Worm (Caenorhabditis elegans): ENCODE measurements around the gene unc-84.

The unc-84 gene

ce11 chrX:13583895-13584344 is 655 bp upstream of the unc-84 start (continued):
- TF ChIP-seq cebp-2 (GFP tag; IDR thresholded peaks at IDR 0.05) (no peak), Y67H2A.10 (GFP tag; conservative IDR thresholded peaks at IDR 0.05) (no peak), nhr-80 (tag; optimal IDR thresholded peaks at IDR 0.05) (peak; percentile 53), egrh-3 (GFP tag; IDR thresholded peaks at IDR 0.05) (peak; percentile 59), die-1 (tag; optimal IDR thresholded peaks at IDR 0.05) (peak; percentile 16), bed-1 (GFP tag; IDR thresholded peaks at IDR 0.05) (no peak), rpc-1 (optimal IDR thresholded peaks at IDR 0.05) (no peak), rpc-1 (tag; optimal IDR thresholded peaks at IDR 0.05) (no peak), lsl-1 (GFP tag; optimal IDR thresholded peaks at IDR 0.05) (no peak), F52B5.7 (tag; optimal IDR thresholded peaks at IDR 0.05) (peak; percentile 63)

- TF ChIP-seq Y53G8AR.9 (GFP tag; conservative IDR thresholded peaks at IDR 0.05): no peak
- TF ChIP-seq snpc-3.4 (tag; optimal IDR thresholded peaks at IDR 0.05): no peak
- TF ChIP-seq bed-1 (GFP tag; IDR thresholded peaks at IDR 0.05): no peak
- no peak for TF ChIP-seq egl-18 (GFP tag; IDR thresholded peaks at IDR 0.05)
- no peak for TF ChIP-seq nfyb-1 (GFP tag; IDR thresholded peaks at IDR 0.05)
- no peak for TF ChIP-seq madf-10 (tag; optimal IDR thresholded peaks at IDR 0.05)
- no peak for TF ChIP-seq lsy-27 (tag; optimal IDR thresholded peaks at IDR 0.05; ENCODE audit: borderline replicate concordance, insufficient read depth)
- no peak for TF ChIP-seq F33H1.4 (GFP tag; IDR thresholded peaks at IDR 0.05)
- TF ChIP-seq athp-1 (tag; optimal IDR thresholded peaks at IDR 0.05): no peak
- TF ChIP-seq chd-7 (tag; optimal IDR thresholded peaks at IDR 0.05): no peak
- no peak for TF ChIP-seq B0261.1 (tag; optimal IDR thresholded peaks at IDR 0.05)
- TF ChIP-seq ceh-91 (GFP tag; IDR thresholded peaks at IDR 0.05): no peak
- TF ChIP-seq mcd-1 (GFP tag; IDR thresholded peaks at IDR 0.05): no peak
- no peak for TF ChIP-seq cebp-1 (GFP tag; IDR thresholded peaks at IDR 0.05)
- no peak for TF ChIP-seq cebp-1 (tag; optimal IDR thresholded peaks at IDR 0.05)
- TF ChIP-seq hrde-1 (tag; optimal IDR thresholded peaks at IDR 0.05; ENCODE audit: borderline replicate concordance): no peak
- TF ChIP-seq mel-28 (tag; optimal IDR thresholded peaks at IDR 0.05; ENCODE audit: borderline replicate concordance): no peak
- no peak for TF ChIP-seq mxl-1 (tag; optimal IDR thresholded peaks at IDR 0.05)
- no peak for TF ChIP-seq aptf-2 (GFP tag; conservative IDR thresholded peaks at IDR 0.05)
- no peak for TF ChIP-seq zfh-2 (GFP tag; conservative IDR thresholded peaks at IDR 0.05)
These were observed 5.2 kb downstream of the unc-84 start, which contains the start of gene col-9 for ce11 chrX:13589735-13590134. TSS of gene col-9 (plus strand) at chrX:13590035.

DNA sequence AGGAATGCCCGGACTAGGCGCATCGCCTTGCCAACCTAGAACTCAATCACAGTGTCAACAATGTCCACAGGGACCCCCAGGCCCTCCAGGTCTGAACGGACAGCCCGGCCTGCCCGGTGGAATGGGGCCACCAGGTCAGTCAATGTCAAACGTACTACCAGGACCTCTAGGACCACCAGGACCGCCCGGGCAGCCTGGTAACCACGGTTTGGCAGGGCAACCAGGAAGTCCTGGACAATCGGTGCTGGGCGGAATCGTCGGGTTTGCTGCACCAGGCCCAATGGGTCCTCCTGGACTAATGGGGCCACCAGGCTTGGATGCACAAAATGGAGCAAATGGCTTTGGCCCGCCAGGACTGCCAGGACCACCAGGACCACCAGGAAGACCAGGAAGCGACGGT is 6.1 kb downstream of the unc-84 start:
- TF ChIP-seq zfh-2 (GFP tag; conservative IDR thresholded peaks at IDR 0.05) (peak; percentile 90), egrh-3 (GFP tag; IDR thresholded peaks at IDR 0.05) (peak; percentile 51; the same call in 1 of the 2 replicates), sptf-2 (GFP tag; optimal IDR thresholded peaks at IDR 0.05) (no peak)

DNA sequence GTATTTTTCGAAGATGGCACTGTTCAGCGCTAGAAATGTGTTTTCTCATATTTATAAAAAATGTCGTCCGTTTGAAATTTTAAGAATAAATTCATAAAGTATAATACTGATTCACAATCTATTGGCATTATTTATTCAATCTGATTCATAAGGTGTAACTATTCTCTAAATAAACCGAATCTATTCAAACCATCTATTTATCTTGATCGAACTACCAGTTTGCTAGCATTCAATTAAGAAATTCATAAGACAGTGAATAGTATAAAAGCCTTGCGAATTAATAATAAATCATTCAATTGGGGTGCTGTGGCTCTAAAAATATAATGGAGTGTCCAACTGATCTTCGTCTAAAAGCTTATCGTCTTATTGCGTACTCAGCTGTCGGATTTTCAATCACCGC is 6.6 kb downstream of the unc-84 start, which contains the start of gene col-44:
Gene col-44 (plus strand): TSS at position 301 of the 400 bp plus-strand sequence.
- TF ChIP-seq ceh-27 (GFP tag; optimal IDR thresholded peaks at IDR 0.05) (no peak), K11D2.4 (GFP tag; IDR thresholded peaks at IDR 0.05) (no peak), snpc-1.3 (tag; optimal IDR thresholded peaks at IDR 0.05; ENCODE audit: insufficient read depth) (no peak)

DNA sequence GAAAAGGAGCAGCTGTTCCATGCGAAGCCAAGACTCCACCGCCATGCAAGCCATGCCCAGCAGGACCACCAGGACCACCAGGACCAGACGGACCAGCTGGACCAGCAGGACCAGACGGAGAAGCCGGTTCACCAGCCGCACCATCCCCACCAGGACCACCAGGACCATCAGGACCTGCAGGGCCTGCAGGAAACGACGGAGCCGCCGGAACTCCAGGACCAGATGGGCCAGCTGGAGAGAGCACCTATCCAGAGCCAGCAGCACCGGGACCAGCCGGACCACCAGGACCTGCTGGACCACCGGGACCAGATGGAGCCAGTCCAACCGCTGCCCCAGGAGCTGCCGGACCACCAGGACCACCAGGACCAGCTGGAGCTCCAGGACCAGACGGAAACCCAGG is 7.4 kb downstream of the unc-84 start:
- TF ChIP-seq egrh-3 (GFP tag; IDR thresholded peaks at IDR 0.05): peak; percentile 98
- TF ChIP-seq cebp-2 (GFP tag; IDR thresholded peaks at IDR 0.05): no peak
- TF ChIP-seq ceh-40 (GFP tag; IDR thresholded peaks at IDR 0.05): no peak
- TF ChIP-seq hrde-1 (tag; optimal IDR thresholded peaks at IDR 0.05; ENCODE audit: borderline replicate concordance): no peak
- no peak for TF ChIP-seq sptf-2 (GFP tag; optimal IDR thresholded peaks at IDR 0.05)
- no peak for TF ChIP-seq snpc-1.1 (tag; optimal IDR thresholded peaks at IDR 0.05; ENCODE audit: insufficient read depth)
- TF ChIP-seq xnd-1 (tag; optimal IDR thresholded peaks at IDR 0.05): no peak
- TF ChIP-seq zim-3 (tag; optimal IDR thresholded peaks at IDR 0.05): no peak
- TF ChIP-seq aptf-3 (GFP tag; IDR thresholded peaks at IDR 0.05): no peak
- TF ChIP-seq tlf-1 (GFP tag; optimal IDR thresholded peaks at IDR 0.05): no peak
- 0 out of 2 replicates have a peak, but pooled peaks have one; percentile 14 for TF ChIP-seq dox-1 (GFP tag; IDR thresholded peaks at IDR 0.05)
- no peak for TF ChIP-seq F10E7.11 (tag; optimal IDR thresholded peaks at IDR 0.05)
- no peak for TF ChIP-seq sdz-38 (tag; optimal IDR thresholded peaks at IDR 0.05)
- TF ChIP-seq lsy-27 (tag; optimal IDR thresholded peaks at IDR 0.05; ENCODE audit: borderline replicate concordance, insufficient read depth): no peak
- peak; percentile 91 for TF ChIP-seq zfh-2 (GFP tag; conservative IDR thresholded peaks at IDR 0.05)
